Worm (Caenorhabditis elegans) whole organism, young adult: ENCODE data around the gene str-3.

Experiments
- B0035.1 ChIP-seq: sonication (generic microtip); optimal IDR thresholded peaks from 2 replicates; lab custom pipeline; 2016; ENCODE audit warnings: missing genetic modification characterization, mild to moderate bottlenecking, missing compliant biosample characterization, missing genotype, missing genetic modification reagents
- B0336.3 ChIP-seq: fragments of 200-800 bp; sonication (Bioruptor generic); IDR thresholded peaks from 2 replicates; pipeline ENCODE4 v1.3.6; 2022; ENCODE audit warnings: missing genetic modification characterization, missing compliant biosample characterization
- F57A8.1 ChIP-seq: fragments of 200-800 bp; sonication (Bioruptor generic); optimal IDR thresholded peaks from 2 replicates; lab custom pipeline; 2018; ENCODE audit warnings: mild to moderate bottlenecking, missing genetic modification characterization, moderate library complexity, missing compliant biosample characterization
- K11D2.4 ChIP-seq: fragments of 200-800 bp; sonication (Bioruptor generic); IDR thresholded peaks from 2 replicates; pipeline ENCODE4 v1.3.6; 2022; ENCODE audit warnings: missing genetic modification reagents, missing genetic modification characterization, missing compliant biosample characterization
- T07F8.4 ChIP-seq: sonication (generic microtip); optimal IDR thresholded peaks from 2 replicates; lab custom pipeline; 2016; ENCODE audit warnings: mild to moderate bottlenecking, missing genetic modification characterization, moderate library complexity, missing compliant biosample characterization
- Y95B8A.8 ChIP-seq: fragments of 200-800 bp; sonication (Bioruptor generic); IDR thresholded peaks from 2 replicates; pipeline ENCODE4 v1.3.6; 2022; ENCODE audit warnings: missing genetic modification reagents, missing genetic modification characterization, missing compliant biosample characterization
- akir-1 ChIP-seq: fragments of 200-800 bp; sonication (Bioruptor generic); optimal IDR thresholded peaks from 2 replicates; lab custom pipeline; 2018; ENCODE audit warnings: mild to moderate bottlenecking, missing genetic modification characterization, moderate library complexity, missing compliant biosample characterization
- ama-1 ChIP-seq, 3 experiments: fragments of 150-350 bp in 1 of 3; sonication (generic microtip) in 2 of 3; optimal IDR thresholded peaks; 2 replicates each; lab custom pipeline; 2014 to 2018; ENCODE audit warnings: missing biosample characterization in 2 of 3, missing genetic modification characterization in 2 of 3, missing genetic modification reagents in 2 of 3
- aptf-2 ChIP-seq: fragments of 200-800 bp; sonication (Bioruptor generic); conservative IDR thresholded peaks from 2 replicates; pipeline ENCODE4 v1.3.6; 2022; ENCODE audit warnings: missing genetic modification reagents, missing genetic modification characterization, missing compliant biosample characterization
- aptf-3 ChIP-seq: fragments of 200-800 bp; sonication (Bioruptor generic); IDR thresholded peaks from 2 replicates; pipeline ENCODE4 v1.3.6; 2022; ENCODE audit warnings: missing genetic modification characterization, missing compliant biosample characterization
- attf-6 ChIP-seq: fragments of 200-800 bp; sonication (Bioruptor generic); IDR thresholded peaks from 2 replicates; pipeline ENCODE4 v1.3.6; 2022; ENCODE audit warnings: missing genetic modification reagents, missing genetic modification characterization, missing compliant biosample characterization
- ceh-27 ChIP-seq: fragments of 200-800 bp; sonication (Bioruptor generic); optimal IDR thresholded peaks from 2 replicates; lab custom pipeline; 2018; ENCODE audit warnings: mild to moderate bottlenecking, missing genetic modification characterization, moderate library complexity, missing compliant biosample characterization
- ceh-58 ChIP-seq: fragments of 200-800 bp; sonication (Bioruptor generic); IDR thresholded peaks from 2 replicates; pipeline ENCODE4 v1.3.6; 2022; ENCODE audit warnings: missing genetic modification characterization, missing compliant biosample characterization
- chd-7 ChIP-seq: sonication (generic microtip); optimal IDR thresholded peaks from 2 replicates; lab custom pipeline; 2016; ENCODE audit warnings: mild to moderate bottlenecking, missing genetic modification characterization, moderate library complexity, missing compliant biosample characterization
- gei-17 ChIP-seq: fragments of 200-800 bp; sonication (Bioruptor generic); optimal IDR thresholded peaks from 2 replicates; lab custom pipeline; 2018; ENCODE audit warnings: mild to moderate bottlenecking, missing genetic modification characterization, missing compliant biosample characterization
- him-1 ChIP-seq: sonication (generic microtip); optimal IDR thresholded peaks from 2 replicates; lab custom pipeline; 2016; ENCODE audit warnings: missing genotype, missing genetic modification reagents, missing genetic modification characterization, missing compliant biosample characterization
- hlh-12 ChIP-seq: sonication (generic microtip); optimal IDR thresholded peaks from 2 replicates; lab custom pipeline; 2016; ENCODE audit warnings: missing genetic modification characterization, missing compliant biosample characterization
- hmg-1.2 ChIP-seq: fragments of 200-800 bp; sonication (Bioruptor generic); IDR thresholded peaks from 2 replicates; pipeline ENCODE4 v1.3.6; 2022; ENCODE audit warnings: missing genetic modification reagents, missing genetic modification characterization, missing compliant biosample characterization
- hsf-1 ChIP-seq: fragments of 200-800 bp; sonication (Bioruptor generic); IDR thresholded peaks from 2 replicates; pipeline ENCODE4 v1.3.6; 2022; ENCODE audit warnings: missing genetic modification reagents, missing genetic modification characterization, missing compliant biosample characterization
- let-526 ChIP-seq: fragments of 200-800 bp; sonication (Bioruptor generic); IDR thresholded peaks from 2 replicates; pipeline ENCODE4 v1.3.6; 2022; ENCODE audit warnings: missing genetic modification reagents, missing genetic modification characterization, missing compliant biosample characterization
- lin-26 ChIP-seq: fragments of 200-800 bp; sonication (Bioruptor generic); IDR thresholded peaks from 2 replicates; pipeline ENCODE4 v1.3.6; 2022; ENCODE audit warnings: missing genetic modification reagents, missing genetic modification characterization, missing compliant biosample characterization
- lir-1 ChIP-seq: fragments of 200-800 bp; sonication (Bioruptor generic); conservative IDR thresholded peaks from 2 replicates; pipeline ENCODE4 v1.3.6; 2022; ENCODE audit warnings: missing genetic modification reagents, missing genetic modification characterization, missing compliant biosample characterization
- lsl-1 ChIP-seq: fragments of 200-800 bp; sonication (Bioruptor generic); optimal IDR thresholded peaks from 2 replicates; lab custom pipeline; 2018; ENCODE audit warnings: mild to moderate bottlenecking, missing genetic modification characterization, moderate library complexity, missing compliant biosample characterization
- lsy-27 ChIP-seq: sonication (generic microtip); optimal IDR thresholded peaks from 2 replicates; lab custom pipeline; 2017; ENCODE audit warnings: missing genetic modification characterization, mild to moderate bottlenecking, missing compliant biosample characterization, antibody characterized with exemption, missing genotype, borderline replicate concordance; ENCODE audit not compliant: insufficient read depth
- madf-10 ChIP-seq: sonication (generic microtip); optimal IDR thresholded peaks from 2 replicates; lab custom pipeline; 2016; ENCODE audit warnings: mild to moderate bottlenecking, missing genetic modification characterization, missing compliant biosample characterization
- madf-3 ChIP-seq: fragments of 200-800 bp; sonication (Bioruptor generic); IDR thresholded peaks from 2 replicates; pipeline ENCODE4 v1.3.6; 2022; ENCODE audit warnings: missing genetic modification reagents, missing genetic modification characterization, missing compliant biosample characterization
- madf-8 ChIP-seq: fragments of 200-800 bp; sonication (Bioruptor generic); conservative IDR thresholded peaks from 2 replicates; pipeline ENCODE4 v1.3.6; 2022; ENCODE audit warnings: missing genetic modification reagents, missing genetic modification characterization, missing compliant biosample characterization
- mcd-1 ChIP-seq: fragments of 200-800 bp; sonication (Bioruptor generic); IDR thresholded peaks from 2 replicates; pipeline ENCODE4 v1.3.6; 2022; ENCODE audit warnings: missing genetic modification reagents, missing genetic modification characterization, missing compliant biosample characterization
- mel-28 ChIP-seq: sonication (generic microtip); optimal IDR thresholded peaks from 2 replicates; lab custom pipeline; 2016; ENCODE audit warnings: borderline replicate concordance, mild to moderate bottlenecking, missing genetic modification characterization, missing compliant biosample characterization
- mes-4 ChIP-seq: sonication (generic microtip); optimal IDR thresholded peaks from 2 replicates; lab custom pipeline; 2016; ENCODE audit warnings: missing genotype, missing genetic modification characterization, missing compliant biosample characterization
- mxl-1 ChIP-seq: sonication (generic microtip); optimal IDR thresholded peaks from 2 replicates; lab custom pipeline; 2016; ENCODE audit warnings: missing genetic modification characterization, missing compliant biosample characterization
- nfyb-1 ChIP-seq: fragments of 200-800 bp; sonication (Bioruptor generic); IDR thresholded peaks from 2 replicates; pipeline ENCODE4 v1.3.6; 2022; ENCODE audit warnings: missing genetic modification reagents, missing genetic modification characterization, missing compliant biosample characterization
- nhr-120 ChIP-seq: fragments of 200-800 bp; sonication (Bioruptor generic); IDR thresholded peaks from 2 replicates; pipeline ENCODE4 v1.3.6; 2022; ENCODE audit warnings: missing genetic modification characterization, missing compliant biosample characterization
- nhr-179 ChIP-seq: sonication (generic microtip); optimal IDR thresholded peaks from 2 replicates; lab custom pipeline; 2016; ENCODE audit warnings: mild to moderate bottlenecking, missing genetic modification characterization, missing compliant biosample characterization
- nhr-27 ChIP-seq: fragments of 200-800 bp; sonication (Bioruptor generic); optimal IDR thresholded peaks from 2 replicates; lab custom pipeline; 2018; ENCODE audit warnings: mild to moderate bottlenecking, missing genetic modification characterization, moderate library complexity, missing compliant biosample characterization
- nhr-80 ChIP-seq: sonication (generic microtip); optimal IDR thresholded peaks from 2 replicates; lab custom pipeline; 2016; ENCODE audit warnings: missing genetic modification characterization, missing compliant biosample characterization
- nhr-90 ChIP-seq: sonication (generic microtip); optimal IDR thresholded peaks from 2 replicates; lab custom pipeline; 2016; ENCODE audit warnings: missing genotype, mild to moderate bottlenecking, missing genetic modification characterization, missing compliant biosample characterization
- repo-1 ChIP-seq: sonication (generic microtip); optimal IDR thresholded peaks from 2 replicates; lab custom pipeline; 2017; ENCODE audit warnings: mild to moderate bottlenecking, missing genetic modification characterization, missing compliant biosample characterization
- sea-2 ChIP-seq: fragments of 200-800 bp; sonication (Bioruptor generic); IDR thresholded peaks from 2 replicates; pipeline ENCODE4 v1.3.6; 2022; ENCODE audit warnings: missing genetic modification characterization, missing compliant biosample characterization
- snpc-1.3 ChIP-seq: sonication (generic microtip); optimal IDR thresholded peaks from 2 replicates; lab custom pipeline; 2017; ENCODE audit warnings: missing genetic modification characterization, mild to moderate bottlenecking, missing compliant biosample characterization, antibody characterized with exemption, moderate library complexity, missing genotype, missing genetic modification reagents; ENCODE audit not compliant: insufficient read depth
- snpc-4 ChIP-seq, 5 experiments: fragments of 150-350 bp in 1 of 5; sonication (generic microtip) in 4 of 5; optimal IDR thresholded peaks; 2 replicates each; lab custom pipeline; 2014 to 2018; ENCODE audit warnings: missing genetic modification characterization in 5 of 5, missing biosample characterization in 3 of 5, antibody characterized with exemption in 2 of 5, mild to moderate bottlenecking in 2 of 5, missing compliant biosample characterization in 2 of 5, missing genotype in 2 of 5, moderate library complexity in 2 of 5, missing genetic modification reagents in 1 of 5
- somi-1 ChIP-seq: fragments of 200-800 bp; sonication (Bioruptor generic); optimal IDR thresholded peaks from 2 replicates; lab custom pipeline; 2018; ENCODE audit warnings: mild to moderate bottlenecking, missing genetic modification characterization, missing compliant biosample characterization
- tbx-9 ChIP-seq: sonication (generic microtip); optimal IDR thresholded peaks from 2 replicates; lab custom pipeline; 2016; ENCODE audit warnings: borderline replicate concordance, missing genetic modification characterization, inconsistent platforms, missing compliant biosample characterization
- unc-130 ChIP-seq: sonication (generic microtip); optimal IDR thresholded peaks from 2 replicates; lab custom pipeline; 2016; ENCODE audit warnings: missing genetic modification reagents, missing genetic modification characterization, missing compliant biosample characterization
- xnd-1 ChIP-seq: sonication (generic microtip); optimal IDR thresholded peaks from 2 replicates; lab custom pipeline; 2016; ENCODE audit warnings: missing genotype, missing genetic modification reagents, missing genetic modification characterization, missing compliant biosample characterization
- zfh-2 ChIP-seq: fragments of 200-800 bp; sonication (Bioruptor generic); conservative IDR thresholded peaks from 2 replicates; pipeline ENCODE4 v1.3.6; 2022; ENCODE audit warnings: missing genetic modification reagents, missing genetic modification characterization, missing compliant biosample characterization
- ztf-3 ChIP-seq: fragments of 200-800 bp; sonication (Bioruptor generic); optimal IDR thresholded peaks from 2 replicates; lab custom pipeline; 2018; ENCODE audit warnings: mild to moderate bottlenecking, missing genetic modification characterization, missing compliant biosample characterization

The str-3 gene

ce11 chrIV:11131268-11131667 is 31.1 kb upstream of the str-3 start, which contains the start of gene ard-1:
Gene ard-1, plus strand, starts transcription at chrIV:11131279.
- TF ChIP-seq nhr-90 (tag; lab: Kevin White, UChicago) (no peak), mes-4 (no peak), somi-1 (GFP tag; lab: Kevin White, UChicago) (no peak), nfyb-1 (GFP tag; lab: Robert Waterston, UW) (no peak), madf-3 (GFP tag; lab: Robert Waterston, UW) (0 out of 2 replicates have a peak, but pooled peaks have one; percentile 32), zfh-2 (GFP tag; lab: Robert Waterston, UW) (no peak), nhr-120 (GFP tag; lab: Robert Waterston, UW) (no peak), attf-6 (no peak), aptf-3 (GFP tag; lab: Robert Waterston, UW) (no peak), mcd-1 (no peak), ama-1 (optimal IDR thresholded peaks at IDR 0.05; lab: Kevin White, UChicago) (no peak), ama-1 (GFP tag; optimal IDR thresholded peaks at IDR 0.05; lab: Kevin White, UChicago) (no peak), B0035.1 (tag; lab: Kevin White, UChicago) (no peak), lin-26 (GFP tag; lab: Robert Waterston, UW) (no peak), Y95B8A.8 (GFP tag; lab: Robert Waterston, UW) (no peak), B0336.3 (0 out of 2 replicates have a peak, but pooled peaks have one; percentile 39), repo-1 (tag; lab: Kevin White, UChicago) (no peak), lsy-27 (tag; lab: Kevin White, UChicago) (no peak), T07F8.4 (tag; lab: Kevin White, UChicago) (no peak), snpc-4 (GFP tag; optimal IDR thresholded peaks at IDR 0.05; lab: Kevin White, UChicago) (no peak), snpc-4 (tag; optimal IDR thresholded peaks at IDR 0.05; lab: Kevin White, UChicago) (no peak), lsl-1 (GFP tag; lab: Kevin White, UChicago) (no peak), xnd-1 (peak; percentile 10), hlh-12 (tag; lab: Kevin White, UChicago) (no peak), akir-1 (GFP tag; lab: Kevin White, UChicago) (no peak), K11D2.4 (GFP tag; lab: Robert Waterston, UW) (no peak), hsf-1 (GFP tag; lab: Robert Waterston, UW) (0 out of 2 replicates have a peak, but pooled peaks have one; percentile 15), lir-1 (GFP tag; lab: Robert Waterston, UW) (no peak), gei-17 (GFP tag; lab: Kevin White, UChicago) (no peak), him-1 (no peak), nhr-80 (tag; lab: Kevin White, UChicago) (no peak), nhr-179 (tag; lab: Kevin White, UChicago) (no peak), nhr-27 (tag; lab: Kevin White, UChicago) (no peak), chd-7 (no peak)

- TF ChIP-seq unc-130 (GFP tag; lab: Kevin White, UChicago) (no peak), madf-8 (no peak), snpc-1.3 (tag; lab: Kevin White, UChicago) (no peak), ztf-3 (GFP tag; lab: Kevin White, UChicago) (no peak), mxl-1 (tag; lab: Kevin White, UChicago) (no peak), repo-1 (tag; lab: Kevin White, UChicago) (no peak), hmg-1.2 (peak; percentile 29; the same call in 1 of the 2 replicates), aptf-2 (GFP tag; lab: Robert Waterston, UW) (no peak), madf-10 (no peak), F57A8.1 (GFP tag; lab: Kevin White, UChicago) (no peak), let-526 (GFP tag; lab: Robert Waterston, UW) (no peak), ama-1 (optimal IDR thresholded peaks at IDR 0.05; lab: Kevin White, UChicago) (no peak), ama-1 (GFP tag; optimal IDR thresholded peaks at IDR 0.05; lab: Kevin White, UChicago) (peak in 1 of 2 experiments; percentile 44), sea-2 (GFP tag; lab: Robert Waterston, UW) (no peak), nhr-90 (tag; lab: Kevin White, UChicago) (no peak), tbx-9 (tag; lab: Kevin White, UChicago) (no peak), ceh-27 (GFP tag; lab: Kevin White, UChicago) (no peak), ceh-58 (GFP tag; lab: Robert Waterston, UW) (no peak), mel-28 (no peak)
Observed at ce11 chrIV:11130774-11131173, 30.6 kb upstream of the str-3 start.
